Worm (Caenorhabditis elegans): ENCODE results near the gene orc-4.

- no peak for TF ChIP-seq hnd-1 (tag; optimal IDR thresholded peaks at IDR 0.05)
- no peak for TF ChIP-seq pes-1 (GFP tag; IDR thresholded peaks at IDR 0.05)
- TF ChIP-seq B0310.2 (tag; optimal IDR thresholded peaks at IDR 0.05), result no peak
- no peak for TF ChIP-seq ceh-36 (tag; optimal IDR thresholded peaks at IDR 0.05)
- TF ChIP-seq ama-1 (optimal IDR thresholded peaks at IDR 0.05), result no peak
- no peak for TF ChIP-seq tra-4 (tag; optimal IDR thresholded peaks at IDR 0.05)
- TF ChIP-seq sea-1 (GFP tag; conservative IDR thresholded peaks at IDR 0.05), result no peak
- no peak for TF ChIP-seq tbx-11 (GFP tag; IDR thresholded peaks at IDR 0.05)
- no peak for TF ChIP-seq ceh-13 (GFP tag; optimal IDR thresholded peaks at IDR 0.05)
- no peak for TF ChIP-seq hmbx-1 (tag; optimal IDR thresholded peaks at IDR 0.05)
Observed at ce11 chrIII:10654718-10655117, 8.7 kb downstream of the orc-4 start, which contains the start of gene cnt-2.

Measured in whole organism, early embryonic.